Worm (Caenorhabditis elegans) whole organism, L3 larva: ENCODE data around the gene mrpl-51.

ENCODE experiments used
- ZK546.5 ChIP-seq: sonication (generic microtip); optimal IDR thresholded peaks from 2 replicates; lab custom pipeline; 2017; ENCODE audit warnings: missing biosample characterization, missing genetic modification characterization
- aly-2 ChIP-seq: fragments of 150-350 bp; optimal IDR thresholded peaks from 2 replicates; lab custom pipeline; 2014; ENCODE audit warnings: missing biosample characterization, missing genetic modification characterization
- ama-1 ChIP-seq: fragments of 150-350 bp; optimal IDR thresholded peaks from 2 replicates; lab custom pipeline; 2018
- ceh-82 ChIP-seq: fragments of 150-350 bp; optimal IDR thresholded peaks from 2 replicates; lab custom pipeline; 2014; ENCODE audit warnings: missing biosample characterization, missing genetic modification characterization
- nhr-77 ChIP-seq: fragments of 150-350 bp; optimal IDR thresholded peaks from 2 replicates; lab custom pipeline; 2014; ENCODE audit warnings: missing biosample characterization, missing genetic modification characterization
- pqm-1 ChIP-seq: fragments of 150-350 bp; optimal IDR thresholded peaks from 2 replicates; lab custom pipeline; 2017; ENCODE audit warnings: missing biosample characterization, missing genetic modification characterization, inconsistent platforms
- sea-2 ChIP-seq: fragments of 150-350 bp; sonication (generic microtip); optimal IDR thresholded peaks from 4 replicates; lab custom pipeline; 2014; ENCODE audit warnings: missing biosample characterization, missing genetic modification reagents, missing genetic modification characterization
- tbx-2 ChIP-seq: sonication (generic microtip); optimal IDR thresholded peaks from 2 replicates; lab custom pipeline; 2016; ENCODE audit warnings: mild to moderate bottlenecking, missing genetic modification characterization, missing compliant biosample characterization

DNA sequence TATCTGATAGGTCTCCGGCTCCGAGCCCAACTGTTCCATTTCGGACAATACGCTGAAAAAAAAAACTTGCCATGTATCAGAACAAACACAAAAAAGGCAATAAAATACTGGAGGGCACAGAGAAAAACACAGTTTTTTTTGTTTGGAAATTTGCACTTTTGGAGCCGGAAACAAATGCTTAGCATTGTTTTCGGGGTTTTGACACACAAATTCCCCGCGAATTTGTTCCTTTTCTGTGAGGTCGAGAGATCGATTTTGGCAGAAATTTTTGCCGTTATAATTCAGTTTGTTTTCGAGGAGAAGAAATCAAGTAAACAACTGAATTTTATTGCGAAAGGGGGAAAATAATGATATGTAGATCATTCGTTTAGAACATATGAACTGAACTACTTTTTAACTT, 25.5 kb downstream of the mrpl-51 start, which contains the start of gene K08E4.2:
- TF ChIP-seq ZK546.5: no peak
- no peak for TF ChIP-seq tbx-2 (tag; lab: Kevin White, UChicago)
- no peak for TF ChIP-seq aly-2 (tag; lab: Kevin White, UChicago)
- TF ChIP-seq nhr-77 (tag; lab: Kevin White, UChicago): no peak
- TF ChIP-seq ama-1: no peak
- no peak for TF ChIP-seq ceh-82 (tag; lab: Kevin White, UChicago)
- no peak for TF ChIP-seq pqm-1 (tag; lab: Kevin White, UChicago)
- no peak for TF ChIP-seq sea-2
